Worm (Caenorhabditis elegans) whole organism, mixed stage, embryonic: ENCODE results near the gene tap-1.

Source experiments
- blmp-1 ChIP-seq: fragments of 150-350 bp; optimal IDR thresholded peaks from 2 replicates; lab custom pipeline; 2014; ENCODE audit warnings: missing biosample characterization, missing genetic modification characterization
- ceh-43 ChIP-seq: fragments of 200-800 bp; sonication (Bioruptor generic); optimal IDR thresholded peaks from 2 replicates; lab custom pipeline; 2018; ENCODE audit warnings: mild to moderate bottlenecking, missing genetic modification characterization, moderate library complexity, missing compliant biosample characterization
- ceh-83 ChIP-seq: fragments of 200-800 bp; sonication (Bioruptor generic); optimal IDR thresholded peaks from 2 replicates; lab custom pipeline; 2018; ENCODE audit warnings: mild to moderate bottlenecking, missing genetic modification characterization, missing compliant biosample characterization
- ces-1 ChIP-seq: fragments of 150-350 bp; optimal IDR thresholded peaks from 2 replicates; lab custom pipeline; 2014; ENCODE audit warnings: missing biosample characterization, missing genetic modification reagents, missing genetic modification characterization
- cnd-1 ChIP-seq: fragments of 200-800 bp; sonication (Bioruptor generic); optimal IDR thresholded peaks from 2 replicates; lab custom pipeline; 2018; ENCODE audit warnings: mild to moderate bottlenecking, missing genetic modification characterization, missing compliant biosample characterization
- drap-1 ChIP-seq: fragments of 200-800 bp; sonication (Bioruptor generic); optimal IDR thresholded peaks from 3 replicates; lab custom pipeline; 2018; ENCODE audit warnings: mild to moderate bottlenecking, missing genetic modification characterization, missing compliant biosample characterization
- elt-1 ChIP-seq: sonication (generic microtip); optimal IDR thresholded peaks from 2 replicates; lab custom pipeline; 2017; ENCODE audit warnings: missing genetic modification characterization, mild to moderate bottlenecking, missing compliant biosample characterization, antibody characterized with exemption, moderate library complexity, borderline replicate concordance; ENCODE audit not compliant: insufficient read depth
- elt-3 ChIP-seq: fragments of 150-350 bp; optimal IDR thresholded peaks from 2 replicates; lab custom pipeline; 2014; ENCODE audit warnings: missing biosample characterization, missing genetic modification characterization
- flh-1 ChIP-seq: fragments of 200-800 bp; sonication (Bioruptor generic); optimal IDR thresholded peaks from 2 replicates; lab custom pipeline; 2018; ENCODE audit warnings: mild to moderate bottlenecking, missing genetic modification characterization, moderate library complexity, missing compliant biosample characterization
- ham-2 ChIP-seq: fragments of 200-800 bp; sonication (Bioruptor generic); optimal IDR thresholded peaks from 2 replicates; lab custom pipeline; 2018; ENCODE audit warnings: mild to moderate bottlenecking, missing genetic modification characterization, missing compliant biosample characterization
- hlh-1 ChIP-seq: fragments of 150-350 bp; optimal IDR thresholded peaks from 2 replicates; lab custom pipeline; 2014; ENCODE audit warnings: missing biosample characterization, missing genetic modification reagents, missing genetic modification characterization
- lin-13 ChIP-seq: fragments of 150-350 bp; optimal IDR thresholded peaks from 2 replicates; lab custom pipeline; 2014; ENCODE audit warnings: missing biosample characterization, missing genetic modification characterization
- lsy-2 ChIP-seq: fragments of 150-350 bp; optimal IDR thresholded peaks from 2 replicates; lab custom pipeline; 2014; ENCODE audit warnings: missing biosample characterization, missing genetic modification characterization
- mab-5 ChIP-seq: fragments of 150-350 bp; optimal IDR thresholded peaks from 2 replicates; lab custom pipeline; 2014; ENCODE audit warnings: missing biosample characterization, missing genetic modification characterization
- mep-1 ChIP-seq: fragments of 150-350 bp; optimal IDR thresholded peaks from 2 replicates; lab custom pipeline; 2017; ENCODE audit warnings: missing biosample characterization, missing genetic modification reagents, missing genetic modification characterization, inconsistent platforms
- mls-2 ChIP-seq: sonication (generic microtip); optimal IDR thresholded peaks from 2 replicates; lab custom pipeline; 2016; ENCODE audit warnings: mild to moderate bottlenecking, missing genetic modification characterization, moderate library complexity, missing compliant biosample characterization
- nhr-12 ChIP-seq: fragments of 150-350 bp; optimal IDR thresholded peaks from 2 replicates; lab custom pipeline; 2014; ENCODE audit warnings: missing biosample characterization, missing genetic modification characterization
- nhr-28 ChIP-seq: fragments of 150-350 bp; optimal IDR thresholded peaks from 2 replicates; lab custom pipeline; 2014; ENCODE audit warnings: missing biosample characterization, missing genetic modification characterization
- pha-4 ChIP-seq: fragments of 150-350 bp; optimal IDR thresholded peaks from 2 replicates; lab custom pipeline; 2018; ENCODE audit warnings: missing biosample characterization, missing genetic modification reagents, missing genetic modification characterization
- sem-2 ChIP-seq: fragments of 200-800 bp; sonication (Bioruptor generic); optimal IDR thresholded peaks from 2 replicates; lab custom pipeline; 2018; ENCODE audit warnings: mild to moderate bottlenecking, missing genetic modification characterization, missing compliant biosample characterization
- snpc-4 ChIP-seq: fragments of 150-350 bp; optimal IDR thresholded peaks from 2 replicates; lab custom pipeline; 2014; ENCODE audit warnings: missing biosample characterization, missing genetic modification characterization
- sptf-1 ChIP-seq: sonication (generic microtip); optimal IDR thresholded peaks from 2 replicates; lab custom pipeline; 2017; ENCODE audit warnings: mild to moderate bottlenecking, missing genetic modification characterization, moderate library complexity, missing compliant biosample characterization
- tbx-8 ChIP-seq: fragments of 200-800 bp; sonication (Bioruptor generic); optimal IDR thresholded peaks from 2 replicates; lab custom pipeline; 2018; ENCODE audit warnings: mild to moderate bottlenecking, missing genetic modification characterization, moderate library complexity, missing compliant biosample characterization
- unc-120 ChIP-seq: sonication (generic microtip); optimal IDR thresholded peaks from 2 replicates; lab custom pipeline; 2017; ENCODE audit warnings: missing genetic modification characterization, missing compliant biosample characterization; ENCODE audit not compliant: poor library complexity, severe bottlenecking
- unc-39 ChIP-seq: fragments of 150-350 bp; optimal IDR thresholded peaks from 2 replicates; lab custom pipeline; 2014; ENCODE audit warnings: missing biosample characterization, missing genetic modification characterization
- zip-8 ChIP-seq: fragments of 150-350 bp; optimal IDR thresholded peaks from 2 replicates; lab custom pipeline; 2014; ENCODE audit warnings: missing biosample characterization, missing genetic modification characterization
- ztf-11 ChIP-seq: fragments of 150-350 bp; optimal IDR thresholded peaks from 2 replicates; lab custom pipeline; 2014; ENCODE audit warnings: missing biosample characterization, missing genetic modification characterization

The tap-1 gene

DNA sequence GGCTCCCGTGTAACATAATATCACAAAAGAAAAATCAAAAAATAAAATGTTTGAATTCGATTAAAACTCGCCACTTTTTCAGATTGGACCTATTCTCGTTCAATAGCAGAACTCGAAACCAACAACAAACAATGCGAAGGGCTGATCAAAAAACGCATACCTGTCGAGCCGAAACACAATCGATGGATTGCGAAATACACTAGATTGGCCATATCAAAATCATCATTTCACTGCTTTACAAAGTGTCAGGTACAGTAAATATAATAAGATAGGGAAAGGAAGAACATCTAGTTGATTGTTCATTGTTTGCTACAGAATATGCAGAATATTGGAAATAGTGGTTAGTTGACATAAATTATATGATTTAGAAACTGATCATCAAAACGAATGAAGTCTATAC is 18.3 kb downstream of the tap-1 start:
- TF ChIP-seq lsy-2 (tag; lab: Kevin White, UChicago): no peak
- TF ChIP-seq flh-1: no peak
- no peak for TF ChIP-seq cnd-1 (tag; lab: Kevin White, UChicago)
- no peak for TF ChIP-seq ces-1
- TF ChIP-seq blmp-1 (tag; lab: Kevin White, UChicago): no peak
- TF ChIP-seq drap-1 (GFP tag; lab: Kevin White, UChicago): no peak
- TF ChIP-seq ceh-83 (GFP tag; lab: Kevin White, UChicago): no peak
- no peak for TF ChIP-seq unc-39 (tag; lab: Kevin White, UChicago)
- TF ChIP-seq ztf-11 (tag; lab: Kevin White, UChicago): no peak
- no peak for TF ChIP-seq nhr-28

DNA sequence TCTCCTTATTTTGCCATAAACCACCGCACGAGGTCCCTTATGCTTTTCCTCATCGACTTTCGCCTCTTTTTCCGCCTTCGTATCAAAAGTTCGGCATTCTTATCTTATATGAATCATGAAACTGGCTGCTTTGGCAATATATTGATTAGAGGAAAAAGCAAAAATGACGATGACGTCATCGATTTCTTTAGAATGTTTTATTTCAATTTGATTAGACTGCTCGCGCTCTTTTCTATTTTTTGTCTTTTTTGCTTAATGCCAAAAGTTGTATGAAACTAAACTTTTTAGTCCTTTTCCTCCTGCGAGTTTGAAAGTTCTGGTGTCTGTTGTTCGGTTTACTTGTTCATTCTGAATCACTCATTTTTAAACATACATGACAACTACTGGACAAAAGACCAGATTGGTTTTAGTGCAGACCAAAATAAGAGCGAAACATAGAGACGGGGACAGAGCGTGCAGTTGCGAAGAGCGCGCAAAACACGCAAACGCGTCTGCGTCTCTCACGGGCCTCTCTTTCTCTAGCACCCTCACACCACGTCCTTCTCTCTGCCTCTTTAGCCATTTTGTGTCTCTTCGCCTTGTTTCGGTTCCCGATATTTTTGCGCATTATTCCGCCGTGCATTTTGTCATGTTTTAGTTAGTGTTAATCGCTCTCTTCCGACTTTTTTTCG is 20.8 kb downstream of the tap-1 start:
- TF ChIP-seq unc-39 (tag; lab: Kevin White, UChicago): no peak
- no peak for TF ChIP-seq ces-1
- TF ChIP-seq drap-1 (GFP tag; lab: Kevin White, UChicago): no peak
- peak; percentile 10 for TF ChIP-seq cnd-1 (tag; lab: Kevin White, UChicago)
- no peak for TF ChIP-seq snpc-4 (tag; lab: Kevin White, UChicago)
- TF ChIP-seq hlh-1 (tag; lab: Kevin White, UChicago): peak; percentile 21
- TF ChIP-seq zip-8 (tag; lab: Kevin White, UChicago): peak; percentile 83
- no peak for TF ChIP-seq elt-3 (tag; lab: Kevin White, UChicago)
- TF ChIP-seq lin-13 (tag; lab: Kevin White, UChicago): no peak
- TF ChIP-seq unc-120 (tag; lab: Kevin White, UChicago): peak; percentile 61
- peak; percentile 30 for TF ChIP-seq ham-2 (GFP tag; lab: Kevin White, UChicago)
- TF ChIP-seq mls-2 (tag; lab: Kevin White, UChicago): no peak
- TF ChIP-seq tbx-8: no peak
- peak; percentile 35 for TF ChIP-seq pha-4 (tag; lab: Kevin White, UChicago)

DNA sequence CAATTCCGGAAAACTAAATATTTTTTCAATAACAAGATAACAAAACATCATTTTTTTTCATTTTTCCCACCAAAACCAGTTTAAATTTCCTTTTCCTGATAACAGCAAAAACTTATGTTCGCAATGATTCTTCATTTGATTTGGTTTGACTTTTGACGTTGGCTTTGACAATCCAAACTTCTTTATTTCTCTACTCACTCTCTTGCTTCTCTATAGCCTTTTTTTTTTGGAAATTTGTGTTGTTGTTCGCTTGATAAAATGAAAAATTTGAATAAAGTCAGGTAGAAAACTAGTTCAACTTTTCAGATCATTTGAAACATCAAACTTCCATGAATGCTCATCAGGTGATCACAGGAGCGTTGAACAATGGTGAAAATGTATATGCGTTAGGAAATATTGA is 21.6 kb downstream of the tap-1 start, which contains the start of gene rbc-1:
Gene rbc-1, plus strand, starts transcription at position 301 of the 400 bp plus-strand sequence.
- TF ChIP-seq blmp-1 (tag; lab: Kevin White, UChicago): no peak
- no peak for TF ChIP-seq elt-1
- TF ChIP-seq mab-5 (tag; lab: Kevin White, UChicago): no peak
- TF ChIP-seq ham-2 (GFP tag; lab: Kevin White, UChicago): no peak
- no peak for TF ChIP-seq sptf-1
- no peak for TF ChIP-seq mls-2 (tag; lab: Kevin White, UChicago)
- TF ChIP-seq ceh-83 (GFP tag; lab: Kevin White, UChicago): no peak
- no peak for TF ChIP-seq unc-39 (tag; lab: Kevin White, UChicago)
- TF ChIP-seq snpc-4 (tag; lab: Kevin White, UChicago): no peak
- no peak for TF ChIP-seq ztf-11 (tag; lab: Kevin White, UChicago)
- TF ChIP-seq nhr-28: no peak
- TF ChIP-seq mep-1 (tag; lab: Kevin White, UChicago): no peak
- TF ChIP-seq hlh-1 (tag; lab: Kevin White, UChicago): no peak
- TF ChIP-seq tbx-8: no peak
- TF ChIP-seq ceh-43: no peak
- no peak for TF ChIP-seq unc-120 (tag; lab: Kevin White, UChicago)

DNA sequence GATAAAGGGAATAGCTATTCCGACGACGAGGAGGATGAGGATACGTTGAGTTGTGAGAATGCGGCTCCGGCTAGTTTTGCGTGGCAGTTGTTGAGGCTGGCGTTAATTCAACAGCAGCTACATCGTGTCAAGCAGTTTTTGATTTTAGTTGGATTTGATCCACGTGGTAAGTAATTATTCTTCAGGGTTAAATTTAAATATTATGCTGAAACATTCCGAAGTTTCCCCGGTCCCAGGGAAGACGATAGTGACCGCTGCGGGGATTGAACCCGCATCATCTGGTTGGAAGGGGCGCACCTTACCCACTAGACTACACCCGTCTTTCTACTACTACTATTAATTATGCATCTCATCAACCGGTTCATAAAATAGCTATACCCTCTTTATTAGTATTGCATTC is 31.8 kb downstream of the tap-1 start:
- TF ChIP-seq sem-2 (GFP tag; lab: Kevin White, UChicago): no peak
- no peak for TF ChIP-seq tbx-8
- TF ChIP-seq drap-1 (GFP tag; lab: Kevin White, UChicago): no peak
- TF ChIP-seq lsy-2 (tag; lab: Kevin White, UChicago): no peak
- TF ChIP-seq unc-39 (tag; lab: Kevin White, UChicago): no peak
- TF ChIP-seq ztf-11 (tag; lab: Kevin White, UChicago): no peak
- TF ChIP-seq nhr-12 (tag; lab: Kevin White, UChicago): no peak
- TF ChIP-seq, all 35 proteins: peak for 0

DNA sequence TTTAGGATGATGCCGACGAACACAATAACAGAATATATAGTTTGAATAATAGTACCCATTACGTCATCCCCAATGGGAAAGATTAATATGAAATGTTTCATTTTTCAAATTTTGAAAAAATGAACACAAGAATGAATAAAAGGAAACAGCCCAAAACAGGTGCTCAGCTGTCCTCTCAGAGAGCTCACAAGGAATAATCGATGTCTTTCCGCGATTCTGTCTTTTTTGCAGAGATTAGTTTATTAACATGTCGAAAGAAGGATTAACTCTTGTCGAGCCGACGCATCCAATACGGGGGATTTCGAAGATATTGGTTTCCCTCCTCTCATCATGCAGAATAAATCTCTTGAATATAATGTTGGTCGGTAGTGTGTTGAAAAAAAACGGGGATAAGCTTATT is 39.4 kb downstream of the tap-1 start, which contains the start of gene F54E4.2:
Gene F54E4.2, minus strand, starts transcription at position 101 of the 400 bp plus-strand sequence.
- peak; percentile 34 for TF ChIP-seq zip-8 (tag; lab: Kevin White, UChicago)
- no peak for TF ChIP-seq ceh-83 (GFP tag; lab: Kevin White, UChicago)

DNA sequence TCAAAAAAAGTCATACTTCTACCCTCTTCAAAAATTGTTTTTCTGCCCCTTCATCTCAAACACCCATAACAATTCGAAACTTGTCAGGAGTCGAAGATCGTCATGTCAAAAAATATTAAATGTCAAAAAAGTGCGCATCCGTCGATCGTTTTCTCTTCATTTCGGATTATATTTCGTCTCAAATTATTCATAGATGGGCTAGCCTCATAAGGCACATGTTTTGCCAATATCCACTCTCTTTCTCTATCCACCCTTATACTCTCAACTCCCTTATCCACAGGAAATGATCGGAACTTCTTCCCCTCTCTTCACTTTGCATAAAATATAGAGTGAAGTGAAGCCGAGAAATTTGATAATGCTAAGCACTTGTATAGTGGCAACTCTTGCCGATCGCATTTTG is 44.3 kb downstream of the tap-1 start:
- TF ChIP-seq sptf-1 (no peak), ces-1 (peak; percentile 80)
